Fruit fly (Drosophila melanogaster): ENCODE data around the gene CG9853.
A peak's percentile ranks its signal among the peaks of the same experiment; 100 is the strongest.

Gene CG9853

dm6 chr3R:4402884-4403705 lies 1.3 kb upstream of the CG9853 start, which contains the start of gene lost (continued):
- TF ChIP-seq CG2202 (tag; optimal IDR thresholded peaks at IDR 0.05) (no peak), Bdp1 (GFP tag; optimal IDR thresholded peaks at IDR 0.05) (no peak), pzg (GFP tag; optimal IDR thresholded peaks at IDR 0.05) (peak; percentile 90), org-1 (GFP tag; optimal IDR thresholded peaks at IDR 0.05) (no peak), Usf (GFP tag; optimal IDR thresholded peaks at IDR 0.05) (no peak), CG12942 (GFP tag; optimal IDR thresholded peaks at IDR 0.05) (no peak), crol (GFP tag; IDR thresholded peaks at IDR 0.05) (peak; percentile 71), CG8924 (tag; optimal IDR thresholded peaks at IDR 0.05) (peak; percentile 14), nau (GFP tag; optimal IDR thresholded peaks at IDR 0.05) (no peak), twi (tag; optimal IDR thresholded peaks at IDR 0.05) (no peak), CG17359 (tag; optimal IDR thresholded peaks at IDR 0.05) (no peak), gsb (GFP tag; IDR thresholded peaks at IDR 0.05) (no peak), CG7839 (tag; optimal IDR thresholded peaks at IDR 0.05) (peak; percentile 29), dimm (GFP tag; IDR thresholded peaks at IDR 0.05) (no peak), CG15011 (GFP tag; optimal IDR thresholded peaks at IDR 0.05) (no peak), CG10959 (GFP tag; IDR thresholded peaks at IDR 0.05) (no peak), CG2120 (GFP tag; optimal IDR thresholded peaks at IDR 0.05) (peak; percentile 48), CG17568 (GFP tag; optimal IDR thresholded peaks at IDR 0.05) (no peak), inv (GFP tag; IDR thresholded peaks at IDR 0.05; ENCODE audit: partially characterized antibody) (peak; percentile 99), sens (GFP tag) (peak; percentile 84), CG6254 (GFP tag; optimal IDR thresholded peaks at IDR 0.05) (no peak), Nf-YA (GFP tag; IDR thresholded peaks at IDR 0.05) (no peak), shn (GFP tag; optimal IDR thresholded peaks at IDR 0.05) (peak; percentile 32), NC2α (GFP tag; optimal IDR thresholded peaks at IDR 0.05) (no peak), az2 (GFP tag; optimal IDR thresholded peaks at IDR 0.05) (no peak), D (optimal IDR thresholded peaks at IDR 0.05) (no peak), D (GFP tag; optimal IDR thresholded peaks at IDR 0.05) (no peak), CG42726 (GFP tag; IDR thresholded peaks at IDR 0.05; ENCODE audit: partially characterized antibody) (peak; percentile 99), fd3F (GFP tag; optimal IDR thresholded peaks at IDR 0.05) (peak; percentile 54), CG6813 (GFP tag; optimal IDR thresholded peaks at IDR 0.05) (no peak), mld (GFP tag; IDR thresholded peaks at IDR 0.05; ENCODE audit: partially characterized antibody) (peak; percentile 98), gt (GFP tag; IDR thresholded peaks at IDR 0.05) (no peak), HLH4C (GFP tag; IDR thresholded peaks at IDR 0.05; ENCODE audit: partially characterized antibody) (peak; percentile 96), CG13296 (GFP tag; optimal IDR thresholded peaks at IDR 0.05) (peak; percentile 39), stc (GFP tag; IDR thresholded peaks at IDR 0.05) (0 out of 2 replicates have a peak, but pooled peaks have one; percentile 35), CG30403 (GFP tag; optimal IDR thresholded peaks at IDR 0.05) (no peak), CG8388 (GFP tag; optimal IDR thresholded peaks at IDR 0.05) (no peak), CG9215 (GFP tag; IDR thresholded peaks at IDR 0.05) (no peak), z (GFP tag; IDR thresholded peaks at IDR 0.05) (no peak), bbx (GFP tag; IDR thresholded peaks at IDR 0.05; ENCODE audit: partially characterized antibody) (peak; percentile 99), CG11696 (GFP tag; IDR thresholded peaks at IDR 0.05) (no peak), gcm (GFP tag; optimal IDR thresholded peaks at IDR 0.05) (no peak), Side (GFP tag; optimal IDR thresholded peaks at IDR 0.05) (no peak), psq (GFP tag; optimal IDR thresholded peaks at IDR 0.05) (no peak), seq (GFP tag; IDR thresholded peaks at IDR 0.05) (no peak), CG10431 (GFP tag; optimal IDR thresholded peaks at IDR 0.05) (no peak), trem (tag; optimal IDR thresholded peaks at IDR 0.05) (peak; percentile 66), CG15696 (tag; optimal IDR thresholded peaks at IDR 0.05) (no peak), nmo (GFP tag; optimal IDR thresholded peaks at IDR 0.05) (peak; percentile 51), ash1 (GFP tag; optimal IDR thresholded peaks at IDR 0.05) (no peak)

Data from whole organism, embryonic.